Worm (Caenorhabditis elegans) whole organism, L3 larva: Measurements from ENCODE around the gene dnj-20.
A peak's percentile ranks its signal among the peaks of the same experiment; 100 is the strongest.

Experiments used
- R02D3.7 ChIP-seq: fragments of 150-350 bp; optimal IDR thresholded peaks from 2 replicates; lab custom pipeline; 2014; ENCODE audit warnings: missing biosample characterization, missing genetic modification characterization
- ZK546.5 ChIP-seq: sonication (generic microtip); optimal IDR thresholded peaks from 2 replicates; lab custom pipeline; 2017; ENCODE audit warnings: missing biosample characterization, missing genetic modification characterization
- aly-2 ChIP-seq: fragments of 150-350 bp; optimal IDR thresholded peaks from 2 replicates; lab custom pipeline; 2014; ENCODE audit warnings: missing biosample characterization, missing genetic modification characterization
- ama-1 ChIP-seq: fragments of 150-350 bp; optimal IDR thresholded peaks from 2 replicates; lab custom pipeline; 2018
- ceh-16 ChIP-seq: sonication (generic microtip); optimal IDR thresholded peaks from 2 replicates; lab custom pipeline; 2017; ENCODE audit warnings: missing biosample characterization, missing genetic modification characterization
- ceh-82 ChIP-seq: fragments of 150-350 bp; optimal IDR thresholded peaks from 2 replicates; lab custom pipeline; 2014; ENCODE audit warnings: missing biosample characterization, missing genetic modification characterization
- ceh-9 ChIP-seq: sonication (generic microtip); optimal IDR thresholded peaks from 2 replicates; lab custom pipeline; 2018; ENCODE audit warnings: missing biosample characterization, missing genetic modification characterization
- daf-12 ChIP-seq: fragments of 150-350 bp; optimal IDR thresholded peaks from 2 replicates; lab custom pipeline; 2014; ENCODE audit warnings: missing biosample characterization, missing genetic modification reagents, missing genetic modification characterization
- egl-27 ChIP-seq: sonication (generic microtip); optimal IDR thresholded peaks from 4 replicates; lab custom pipeline; 2017; ENCODE audit warnings: missing biosample characterization, missing genetic modification reagents, missing genetic modification characterization
- egl-5 ChIP-seq: fragments of 150-350 bp; optimal IDR thresholded peaks from 2 replicates; lab custom pipeline; 2017; ENCODE audit warnings: missing biosample characterization, missing genetic modification reagents, missing genetic modification characterization, inconsistent platforms
- elt-1 ChIP-seq: fragments of 150-350 bp; optimal IDR thresholded peaks from 2 replicates; lab custom pipeline; 2014; ENCODE audit warnings: missing biosample characterization, missing genetic modification characterization
- elt-2 ChIP-seq: sonication (generic microtip); optimal IDR thresholded peaks from 2 replicates; lab custom pipeline; 2016; ENCODE audit warnings: missing genetic modification reagents, mild to moderate bottlenecking, missing genetic modification characterization, missing compliant biosample characterization
- eor-1 ChIP-seq, 2 experiments: fragments of 150-350 bp; optimal IDR thresholded peaks; 2 replicates each; lab custom pipeline; 2014 to 2018; ENCODE audit warnings: missing biosample characterization in 2 of 2, missing genetic modification characterization in 2 of 2
- fkh-10 ChIP-seq: sonication (generic microtip); optimal IDR thresholded peaks from 2 replicates; lab custom pipeline; 2017; ENCODE audit warnings: missing biosample characterization, missing genetic modification reagents, missing genetic modification characterization
- fos-1 ChIP-seq: fragments of 150-350 bp; optimal IDR thresholded peaks from 2 replicates; lab custom pipeline; 2014; ENCODE audit warnings: missing biosample characterization, missing genetic modification characterization
- hmg-11 ChIP-seq: sonication (generic microtip); optimal IDR thresholded peaks from 2 replicates; lab custom pipeline; 2016; ENCODE audit warnings: missing genetic modification characterization, missing compliant biosample characterization
- jun-1 ChIP-seq: fragments of 150-350 bp; optimal IDR thresholded peaks from 2 replicates; lab custom pipeline; 2014; ENCODE audit warnings: missing biosample characterization, missing genetic modification reagents, missing genetic modification characterization
- lin-15B ChIP-seq: fragments of 150-350 bp; optimal IDR thresholded peaks from 2 replicates; lab custom pipeline; 2014; ENCODE audit warnings: missing biosample characterization, missing genetic modification characterization
- lin-39 ChIP-seq: fragments of 150-350 bp; optimal IDR thresholded peaks from 2 replicates; lab custom pipeline; 2018; ENCODE audit warnings: missing biosample characterization, missing genetic modification reagents, missing genetic modification characterization
- lsy-12 ChIP-seq: sonication (generic microtip); optimal IDR thresholded peaks from 2 replicates; lab custom pipeline; 2016; ENCODE audit warnings: mild to moderate bottlenecking, missing genetic modification characterization, missing compliant biosample characterization
- mdl-1 ChIP-seq: fragments of 150-350 bp; optimal IDR thresholded peaks from 2 replicates; lab custom pipeline; 2014; ENCODE audit warnings: missing biosample characterization, missing genetic modification characterization
- nhr-12 ChIP-seq: fragments of 150-350 bp; optimal IDR thresholded peaks from 2 replicates; lab custom pipeline; 2014; ENCODE audit warnings: missing biosample characterization, missing genetic modification characterization
- nhr-23 ChIP-seq: fragments of 150-350 bp; optimal IDR thresholded peaks from 2 replicates; lab custom pipeline; 2014; ENCODE audit warnings: missing biosample characterization, missing genetic modification reagents, missing genetic modification characterization
- nhr-237 ChIP-seq: fragments of 150-350 bp; optimal IDR thresholded peaks from 2 replicates; lab custom pipeline; 2014; ENCODE audit warnings: missing biosample characterization, missing genetic modification characterization
- nhr-25 ChIP-seq: sonication (generic microtip); optimal IDR thresholded peaks from 2 replicates; lab custom pipeline; 2017; ENCODE audit warnings: missing biosample characterization, missing genetic modification characterization
- nhr-43 ChIP-seq: sonication (generic microtip); optimal IDR thresholded peaks from 2 replicates; lab custom pipeline; 2016; ENCODE audit warnings: mild to moderate bottlenecking, missing genetic modification characterization, missing compliant biosample characterization; ENCODE audit not compliant: poor library complexity, severe bottlenecking
- nhr-67 ChIP-seq: fragments of 150-350 bp; optimal IDR thresholded peaks from 2 replicates; lab custom pipeline; 2014; ENCODE audit warnings: missing biosample characterization, missing genetic modification characterization
- nhr-76 ChIP-seq: fragments of 150-350 bp; sonication (generic microtip); optimal IDR thresholded peaks from 5 replicates; lab custom pipeline; 2014; ENCODE audit warnings: missing biosample characterization, missing genetic modification characterization
- pha-4 ChIP-seq: fragments of 150-350 bp; optimal IDR thresholded peaks from 2 replicates; lab custom pipeline; 2014; ENCODE audit warnings: missing biosample characterization, missing genetic modification reagents, missing genetic modification characterization
- pqm-1 ChIP-seq: fragments of 150-350 bp; optimal IDR thresholded peaks from 2 replicates; lab custom pipeline; 2017; ENCODE audit warnings: missing biosample characterization, missing genetic modification characterization, inconsistent platforms
- sea-2 ChIP-seq: fragments of 150-350 bp; sonication (generic microtip); optimal IDR thresholded peaks from 4 replicates; lab custom pipeline; 2014; ENCODE audit warnings: missing biosample characterization, missing genetic modification reagents, missing genetic modification characterization
- skn-1 ChIP-seq: fragments of 150-350 bp; optimal IDR thresholded peaks from 2 replicates; lab custom pipeline; 2014; ENCODE audit warnings: missing biosample characterization, missing genetic modification characterization
- snpc-4 ChIP-seq: fragments of 150-350 bp; optimal IDR thresholded peaks from 2 replicates; lab custom pipeline; 2014; ENCODE audit warnings: missing biosample characterization, missing genetic modification characterization
- unc-39 ChIP-seq: sonication (generic microtip); optimal IDR thresholded peaks from 4 replicates; lab custom pipeline; 2017; ENCODE audit warnings: missing biosample characterization, missing genetic modification characterization
- unc-62 ChIP-seq: fragments of 150-350 bp; sonication (generic microtip); optimal IDR thresholded peaks from 4 replicates; lab custom pipeline; 2014; ENCODE audit warnings: missing biosample characterization, missing genetic modification reagents, missing genetic modification characterization
- zag-1 ChIP-seq: fragments of 150-350 bp; optimal IDR thresholded peaks from 2 replicates; lab custom pipeline; 2014; ENCODE audit warnings: missing biosample characterization, missing genetic modification characterization

dnj-20 gene

DNA sequence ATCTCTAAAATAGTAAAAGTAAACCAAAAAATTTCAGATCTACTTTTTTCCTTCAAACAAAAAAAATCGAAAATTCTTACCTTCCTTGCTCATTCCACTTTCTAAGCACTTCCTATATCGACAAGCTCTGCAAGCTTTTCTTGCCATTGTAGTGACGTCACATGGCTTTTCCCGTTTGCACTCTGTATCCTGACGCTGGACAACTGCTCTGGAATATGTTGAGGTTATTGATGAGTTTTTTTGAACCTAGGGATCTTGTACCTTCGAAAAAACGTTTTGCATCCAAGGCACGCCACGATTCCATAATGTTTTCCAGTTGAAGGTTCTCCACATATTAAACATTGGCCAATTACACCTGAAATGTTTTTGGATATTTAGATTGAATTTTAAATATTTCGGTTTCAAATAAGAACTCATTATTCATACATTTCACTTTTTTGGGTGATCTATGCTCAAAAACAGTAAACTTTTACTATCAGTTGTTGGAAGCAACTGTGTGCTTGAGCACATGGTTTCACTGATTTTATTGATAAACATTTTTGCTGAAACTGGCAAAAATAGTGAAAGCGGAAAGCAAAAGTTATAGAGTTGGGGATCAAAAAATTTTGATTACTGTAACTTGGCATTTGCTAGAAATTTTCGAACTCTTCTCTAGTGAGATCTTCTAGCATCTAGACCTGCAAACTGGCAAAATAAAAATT lies 23.8 kb downstream of the dnj-20 start:
- no peak for TF ChIP-seq lin-39
- no peak for TF ChIP-seq skn-1 (tag; lab: Kevin White, UChicago)
- no peak for TF ChIP-seq fkh-10 (GFP tag; lab: Kevin White, UChicago)
- no peak for TF ChIP-seq ceh-9 (tag; lab: Kevin White, UChicago)
- TF ChIP-seq nhr-237 (tag; lab: Kevin White, UChicago) = no peak
- TF ChIP-seq lsy-12 (tag; lab: Kevin White, UChicago) = no peak
- no peak for TF ChIP-seq aly-2
- TF ChIP-seq nhr-67 (tag; lab: Kevin White, UChicago) = no peak
- no peak for TF ChIP-seq nhr-76
- no peak for TF ChIP-seq ZK546.5 (tag; lab: Kevin White, UChicago)
- no peak for TF ChIP-seq zag-1 (tag; lab: Kevin White, UChicago)
- TF ChIP-seq nhr-43 (tag; lab: Kevin White, UChicago) = peak; percentile 0
- TF ChIP-seq R02D3.7 (tag; lab: Kevin White, UChicago) = no peak
- TF ChIP-seq daf-12 (tag; lab: Kevin White, UChicago) = no peak
- TF ChIP-seq unc-62 (GFP tag; lab: Kevin White, UChicago) = no peak
- TF ChIP-seq eor-1 (tag; optimal IDR thresholded peaks at IDR 0.05; lab: Kevin White, UChicago) = no peak
- no peak for TF ChIP-seq sea-2 (GFP tag; lab: Kevin White, UChicago)
- TF ChIP-seq ama-1 (lab: Kevin White, UChicago) = peak; percentile 66
- no peak for TF ChIP-seq hmg-11 (tag; lab: Kevin White, UChicago)
- TF ChIP-seq unc-39 (tag; lab: Kevin White, UChicago) = no peak
- no peak for TF ChIP-seq mdl-1 (tag; lab: Kevin White, UChicago)
- no peak for TF ChIP-seq fos-1 (tag; lab: Kevin White, UChicago)
- no peak for TF ChIP-seq jun-1 (tag; lab: Kevin White, UChicago)
- TF ChIP-seq elt-1 (tag; lab: Kevin White, UChicago) = no peak
- TF ChIP-seq nhr-25 = no peak
- TF ChIP-seq lin-15B (tag; lab: Kevin White, UChicago) = no peak
- peak; percentile 37 for TF ChIP-seq elt-2
- TF ChIP-seq pqm-1 (tag; lab: Kevin White, UChicago) = peak; percentile 91
- peak; percentile 48 for TF ChIP-seq pha-4 (tag; lab: Kevin White, UChicago)

DNA sequence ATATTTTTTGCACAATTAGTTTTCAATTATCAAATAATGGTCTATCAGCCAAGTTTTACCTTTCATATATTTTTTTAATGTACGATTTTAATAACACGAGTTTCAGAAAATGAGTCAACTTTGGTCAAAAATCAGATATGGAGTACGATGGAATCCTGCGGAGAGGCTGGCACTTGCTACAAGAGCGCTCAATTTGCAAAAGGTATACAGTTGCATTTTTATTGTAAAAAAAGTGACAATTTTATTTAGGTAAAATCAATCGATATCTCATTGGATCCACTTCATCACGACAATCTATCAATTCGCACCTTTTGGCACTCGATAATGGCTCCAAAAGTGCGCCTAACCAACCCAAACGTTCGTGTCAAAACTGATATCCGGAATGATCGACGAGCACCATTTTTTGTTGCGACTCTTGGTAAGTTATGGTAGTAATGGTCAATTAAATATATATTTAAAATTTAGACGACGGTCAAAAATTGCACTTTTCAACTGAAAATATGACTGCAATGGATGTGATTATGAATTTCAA lies 26.4 kb downstream of the dnj-20 start, which contains the start of gene mrpl-53:
Gene mrpl-53, plus strand, starts transcription at position 107 of the 532 bp plus-strand sequence.
- TF ChIP-seq nhr-23 (tag; lab: Kevin White, UChicago) = peak; percentile 16
- TF ChIP-seq sea-2 (GFP tag; lab: Kevin White, UChicago) = no peak
- TF ChIP-seq unc-62 (GFP tag; lab: Kevin White, UChicago) = no peak

ce11 chrII:9596401-9596800 lies 27.6 kb downstream of the dnj-20 start, which contains the start of gene E02H1.6:
Gene E02H1.6 (plus strand): TSS chrII:9596701.
- no peak for TF ChIP-seq ceh-16
- no peak for TF ChIP-seq lin-15B (tag; lab: Kevin White, UChicago)
- no peak for TF ChIP-seq egl-5
- TF ChIP-seq aly-2 = no peak
- no peak for TF ChIP-seq nhr-12 (tag; lab: Kevin White, UChicago)
- TF ChIP-seq pqm-1 (tag; lab: Kevin White, UChicago) = no peak
- TF ChIP-seq fos-1 (tag; lab: Kevin White, UChicago) = no peak
- no peak for TF ChIP-seq skn-1 (tag; lab: Kevin White, UChicago)
- no peak for TF ChIP-seq nhr-67 (tag; lab: Kevin White, UChicago)
- no peak for TF ChIP-seq fkh-10 (GFP tag; lab: Kevin White, UChicago)
- TF ChIP-seq eor-1 (tag; optimal IDR thresholded peaks at IDR 0.05; lab: Kevin White, UChicago) = no peak

DNA sequence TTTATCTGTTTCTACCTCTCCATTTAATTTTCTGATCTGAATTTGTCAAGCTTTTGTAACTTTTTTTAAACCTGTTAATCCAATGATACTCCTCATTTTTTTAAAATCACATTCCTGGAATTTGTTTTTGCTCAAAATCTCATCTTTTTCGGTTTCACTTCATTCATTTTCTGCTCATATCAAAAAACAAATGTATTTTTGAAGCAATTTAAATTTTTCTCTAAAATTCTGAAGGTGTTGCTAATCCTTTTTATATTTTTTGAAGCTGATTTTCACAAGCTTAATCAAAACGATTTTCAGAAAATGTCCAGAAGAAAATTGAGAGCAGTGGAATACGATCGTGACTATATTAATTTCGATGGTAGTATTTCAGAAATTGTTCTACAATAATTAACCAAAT lies 29.1 kb downstream of the dnj-20 start, which contains the start of gene E02H1.5:
Gene E02H1.5, plus strand, starts transcription at position 301 of the 400 bp plus-strand sequence.
- TF ChIP-seq ama-1 (lab: Kevin White, UChicago) (no peak), lsy-12 (tag; lab: Kevin White, UChicago) (no peak), ceh-82 (tag; lab: Kevin White, UChicago) (no peak), nhr-23 (tag; lab: Kevin White, UChicago) (no peak), ZK546.5 (tag; lab: Kevin White, UChicago) (no peak), hmg-11 (tag; lab: Kevin White, UChicago) (no peak), snpc-4 (tag; lab: Kevin White, UChicago) (no peak), unc-39 (tag; lab: Kevin White, UChicago) (no peak), ceh-16 (no peak), daf-12 (tag; lab: Kevin White, UChicago) (no peak), pqm-1 (tag; lab: Kevin White, UChicago) (no peak), fos-1 (tag; lab: Kevin White, UChicago) (no peak), egl-27 (tag; lab: Kevin White, UChicago) (no peak)
